Worm (Caenorhabditis elegans) whole organism, L4 larva: Measurements from ENCODE around the gene djr-1.2.

Experiments used
- ZK546.5 ChIP-seq, 2 experiments: sonication (generic microtip); optimal IDR thresholded peaks; 2 replicates each; lab custom pipeline; 2017; ENCODE audit warnings: missing biosample characterization in 2 of 2, missing genetic modification characterization in 2 of 2
- ceh-20 ChIP-seq: fragments of 200-800 bp; sonication (Bioruptor generic); IDR thresholded peaks from 2 replicates; pipeline ENCODE4 v1.3.6; 2022; ENCODE audit warnings: missing genetic modification reagents, missing genetic modification characterization, missing compliant biosample characterization
- daf-12 ChIP-seq: fragments of 150-350 bp; optimal IDR thresholded peaks from 2 replicates; lab custom pipeline; 2014; ENCODE audit warnings: missing biosample characterization, missing genetic modification reagents, missing genetic modification characterization
- dmd-9 ChIP-seq: fragments of 200-800 bp; sonication (Bioruptor generic); IDR thresholded peaks from 2 replicates; pipeline ENCODE4 v1.3.6; 2022; ENCODE audit warnings: missing genetic modification reagents, missing genetic modification characterization, missing compliant biosample characterization
- lin-1 ChIP-seq: fragments of 200-800 bp; sonication (Bioruptor generic); IDR thresholded peaks from 2 replicates; pipeline ENCODE4 v1.3.6; 2022; ENCODE audit warnings: missing genetic modification reagents, missing genetic modification characterization, missing compliant biosample characterization
- nhr-11 ChIP-seq: fragments of 150-350 bp; optimal IDR thresholded peaks from 2 replicates; lab custom pipeline; 2014; ENCODE audit warnings: missing biosample characterization, missing genetic modification characterization
- nhr-76 ChIP-seq: fragments of 150-350 bp; optimal IDR thresholded peaks from 2 replicates; lab custom pipeline; 2014; ENCODE audit warnings: missing biosample characterization, missing genetic modification characterization
- nhr-77 ChIP-seq: fragments of 150-350 bp; optimal IDR thresholded peaks from 2 replicates; lab custom pipeline; 2014; ENCODE audit warnings: missing biosample characterization, missing genetic modification characterization
- pha-4 ChIP-seq, 2 experiments: fragments of 150-350 bp in 1 of 2; fragments of 200-800 bp in 1 of 2; sonication (Bioruptor generic) in 1 of 2; IDR thresholded peaks in 1 of 2; optimal IDR thresholded peaks in 1 of 2; 2 replicates each; pipeline versions ENCODE4 v1.3.6 to Lab custom; 2014 to 2022; ENCODE audit warnings: missing genetic modification characterization in 2 of 2, missing genetic modification reagents in 2 of 2, missing biosample characterization in 1 of 2, missing compliant biosample characterization in 1 of 2
- pqm-1 ChIP-seq: sonication (generic microtip); optimal IDR thresholded peaks from 2 replicates; lab custom pipeline; 2017; ENCODE audit warnings: missing biosample characterization, missing genetic modification characterization
- skn-1 ChIP-seq: fragments of 150-350 bp; optimal IDR thresholded peaks from 2 replicates; lab custom pipeline; 2014; ENCODE audit warnings: missing biosample characterization, missing genetic modification characterization
- spr-3 ChIP-seq: fragments of 200-800 bp; sonication (Bioruptor generic); optimal IDR thresholded peaks from 2 replicates; lab custom pipeline; 2018; ENCODE audit warnings: mild to moderate bottlenecking, missing genetic modification characterization, missing compliant biosample characterization
- unc-62 ChIP-seq, 3 experiments: fragments of 150-350 bp in 1 of 3; sonication (generic microtip); optimal IDR thresholded peaks in 2 of 3; peaks in 1 of 3; 1 replicate in 1 of 3; 2 replicates in 2 of 3; lab custom pipeline; 2014 to 2017; ENCODE audit warnings: missing biosample characterization in 3 of 3, missing genetic modification characterization in 3 of 3, missing genetic modification reagents in 3 of 3, missing genotype in 1 of 3

ce11 chrV:4041853-4042424, 13.0 kb downstream of the djr-1.2 start, which contains the start of the genes C49G7.10 and irg-2:
- TF ChIP-seq ZK546.5 (tag; optimal IDR thresholded peaks at IDR 0.05; lab: Kevin White, UChicago) (no peak), spr-3 (no peak), pqm-1 (tag; lab: Kevin White, UChicago) (peak; percentile 12), daf-12 (tag; lab: Kevin White, UChicago) (no peak), pha-4 (GFP tag; IDR thresholded peaks at IDR 0.05; lab: Robert Waterston, UW) (no peak), pha-4 (tag; optimal IDR thresholded peaks at IDR 0.05; lab: Kevin White, UChicago) (no peak), nhr-76 (tag; lab: Kevin White, UChicago) (no peak), unc-62 (GFP tag; optimal IDR thresholded peaks at IDR 0.05 in 1 of 2; lab: Kevin White, UChicago) (peak in 1 of 2 experiments; percentile 14), unc-62 (tag; optimal IDR thresholded peaks at IDR 0.05; lab: Kevin White, UChicago) (no peak), ceh-20 (GFP tag; lab: Robert Waterston, UW) (no peak), skn-1 (tag; lab: Kevin White, UChicago) (no peak), lin-1 (GFP tag; lab: Robert Waterston, UW) (no peak), nhr-77 (tag; lab: Kevin White, UChicago) (no peak), nhr-11 (tag; lab: Kevin White, UChicago) (peak; percentile 46), dmd-9 (GFP tag; lab: Robert Waterston, UW) (no peak)
